Fruit fly (Drosophila melanogaster) whole organism, embryonic: ENCODE measurements around the gene CG9590.

Source experiments
- B-H1 ChIP-seq: fragments of 200-800 bp; sonication (Bioruptor generic); IDR thresholded peaks from 3 replicates; pipeline ENCODE4 v1.3.6; 2022; ENCODE audit warnings: missing biosample characterization, missing genetic modification characterization
- C15 ChIP-seq: fragments of 200-800 bp; sonication (Bioruptor generic); IDR thresholded peaks from 3 replicates; pipeline ENCODE4 v1.3.6; 2022; ENCODE audit warnings: missing biosample characterization, missing genetic modification characterization
- CG11504 ChIP-seq: fragments of 200-800 bp; sonication (Bioruptor generic); optimal IDR thresholded peaks from 3 replicates; lab custom pipeline; 2019; ENCODE audit warnings: missing biosample characterization, mild to moderate bottlenecking, missing genetic modification characterization, moderate library complexity
- CG11696 ChIP-seq: fragments of 200-800 bp; sonication (Bioruptor generic); IDR thresholded peaks from 2 replicates; pipeline ENCODE4 v1.3.6; 2022; ENCODE audit warnings: missing biosample characterization, missing genetic modification characterization
- CG11723 ChIP-seq: fragments of 200-800 bp; sonication (Bioruptor generic); optimal IDR thresholded peaks from 2 replicates; lab custom pipeline; 2017; ENCODE audit warnings: missing biosample characterization, mild to moderate bottlenecking, missing genetic modification characterization
- CG1647 ChIP-seq: fragments of 200-800 bp; sonication (Bioruptor generic); optimal IDR thresholded peaks from 3 replicates; lab custom pipeline; 2016; ENCODE audit warnings: missing biosample characterization, missing genetic modification characterization
- CG17912 ChIP-seq: fragments of 200-800 bp; sonication (Bioruptor generic); optimal IDR thresholded peaks from 2 replicates; lab custom pipeline; 2018; ENCODE audit warnings: missing biosample characterization, mild to moderate bottlenecking, missing genetic modification characterization
- CG18262 ChIP-seq: fragments of 200-800 bp; optimal IDR thresholded peaks from 3 replicates; lab custom pipeline; 2019; ENCODE audit warnings: missing biosample characterization, mild to moderate bottlenecking, missing genetic modification characterization, moderate library complexity
- CG18599 ChIP-seq: fragments of 200-800 bp; sonication (Bioruptor generic); optimal IDR thresholded peaks from 3 replicates; lab custom pipeline; 2017; ENCODE audit warnings: missing biosample characterization, missing genetic modification characterization, mild to moderate bottlenecking, moderate library complexity, missing genetic modification reagents
- CG30431 ChIP-seq: fragments of 200-800 bp; sonication (Bioruptor generic); optimal IDR thresholded peaks from 2 replicates; lab custom pipeline; 2017; ENCODE audit warnings: missing biosample characterization, missing genetic modification characterization
- CG3838 ChIP-seq: fragments of 200-800 bp; sonication (Bioruptor generic); optimal IDR thresholded peaks from 3 replicates; lab custom pipeline; 2016; ENCODE audit warnings: missing biosample characterization, missing genetic modification characterization
- CG8924 ChIP-seq: fragments of 200-800 bp; optimal IDR thresholded peaks from 3 replicates; lab custom pipeline; 2019; ENCODE audit warnings: missing biosample characterization, mild to moderate bottlenecking, missing genetic modification characterization, moderate library complexity
- CG9932 ChIP-seq: fragments of 200-800 bp; sonication (Bioruptor generic); IDR thresholded peaks from 2 replicates; pipeline ENCODE4 v1.3.6; 2022; ENCODE audit warnings: missing biosample characterization, missing genetic modification characterization
- CrebB ChIP-seq: fragments of 200-800 bp; sonication (Bioruptor generic); optimal IDR thresholded peaks from 3 replicates; lab custom pipeline; 2018; ENCODE audit warnings: missing biosample characterization, mild to moderate bottlenecking, missing genetic modification characterization
- Dad ChIP-seq: fragments of 200-800 bp; sonication (Bioruptor generic); optimal IDR thresholded peaks from 3 replicates; lab custom pipeline; 2016; ENCODE audit warnings: missing biosample characterization, missing genetic modification characterization
- Dip2 ChIP-seq: fragments of 200-800 bp; sonication (Bioruptor generic); IDR thresholded peaks from 2 replicates; pipeline ENCODE4 v1.3.6; 2022; ENCODE audit warnings: missing biosample characterization, missing genetic modification characterization
- Ets65A ChIP-seq: fragments of 200-800 bp; sonication (Bioruptor generic); peaks from one replicate; lab custom pipeline; 2016; ENCODE audit warnings: missing biosample characterization, missing genetic modification characterization
- Fer3 ChIP-seq: fragments of 200-800 bp; sonication (Bioruptor generic); optimal IDR thresholded peaks from 2 replicates; lab custom pipeline; 2018; ENCODE audit warnings: missing biosample characterization, mild to moderate bottlenecking, missing genetic modification characterization, moderate library complexity
- HmgZ ChIP-seq: fragments of 200-800 bp; sonication (Bioruptor generic); optimal IDR thresholded peaks from 2 replicates; lab custom pipeline; 2018; ENCODE audit warnings: missing biosample characterization, mild to moderate bottlenecking, missing genetic modification characterization
- Hmr ChIP-seq: fragments of 200-800 bp; sonication (Bioruptor generic); optimal IDR thresholded peaks from 3 replicates; lab custom pipeline; 2017; ENCODE audit warnings: mild to moderate bottlenecking, missing biosample characterization, missing genetic modification reagents, missing genetic modification characterization
- Hr51 ChIP-seq, 2 experiments: fragments of 200-800 bp; sonication (Bioruptor generic); optimal IDR thresholded peaks; 2 replicates in 1 of 2; 3 replicates in 1 of 2; lab custom pipeline; 2016 to 2018; ENCODE audit warnings: missing biosample characterization in 2 of 2, missing genetic modification characterization in 2 of 2, mild to moderate bottlenecking in 1 of 2, moderate library complexity in 1 of 2
- Hsf ChIP-seq: fragments of 200-800 bp; sonication (Bioruptor generic); optimal IDR thresholded peaks from 3 replicates; lab custom pipeline; 2016; ENCODE audit warnings: missing biosample characterization, missing genetic modification characterization
- Meics ChIP-seq: fragments of 200-800 bp; sonication (Bioruptor generic); optimal IDR thresholded peaks from 2 replicates; lab custom pipeline; 2017; ENCODE audit warnings: missing biosample characterization, mild to moderate bottlenecking, missing genetic modification characterization
- Oli ChIP-seq: fragments of 200-800 bp; sonication (Bioruptor generic); optimal IDR thresholded peaks from 2 replicates; lab custom pipeline; 2018; ENCODE audit warnings: missing biosample characterization, mild to moderate bottlenecking, missing genetic modification characterization, moderate library complexity
- Rfx ChIP-seq: fragments of 200-800 bp; sonication (Bioruptor generic); IDR thresholded peaks from 2 replicates; pipeline ENCODE4 v1.3.6; 2022; ENCODE audit warnings: missing biosample characterization, missing genetic modification characterization
- Vsx1 ChIP-seq: fragments of 200-800 bp; sonication (Bioruptor generic); optimal IDR thresholded peaks from 2 replicates; lab custom pipeline; 2017; ENCODE audit warnings: missing biosample characterization, mild to moderate bottlenecking, missing genetic modification characterization, missing genetic modification reagents
- bab2 ChIP-seq: fragments of 200-800 bp; sonication (Bioruptor generic); optimal IDR thresholded peaks from 2 replicates; lab custom pipeline; 2016; ENCODE audit warnings: missing biosample characterization, missing genetic modification characterization
- bcd ChIP-seq: fragments of 200-800 bp; sonication (Bioruptor generic); optimal IDR thresholded peaks from 2 replicates; lab custom pipeline; 2017; ENCODE audit warnings: missing biosample characterization, mild to moderate bottlenecking, missing genetic modification characterization
- chif ChIP-seq, 2 experiments: fragments of 200-800 bp; sonication (Bioruptor generic); optimal IDR thresholded peaks; 3 replicates each; lab custom pipeline; 2016; ENCODE audit warnings: missing biosample characterization in 2 of 2, missing genetic modification characterization in 2 of 2
- croc ChIP-seq: fragments of 200-800 bp; sonication (Bioruptor generic); conservative IDR thresholded peaks from 3 replicates; pipeline ENCODE4 v1.3.6; 2022; ENCODE audit warnings: missing biosample characterization, missing genetic modification characterization
- dan ChIP-seq: fragments of 200-800 bp; sonication (Bioruptor generic); IDR thresholded peaks from 2 replicates; pipeline ENCODE4 v1.3.6; 2022; ENCODE audit warnings: missing biosample characterization, missing genetic modification characterization
- dysf ChIP-seq: fragments of 200-800 bp; sonication (Bioruptor generic); IDR thresholded peaks from 3 replicates; pipeline ENCODE4 v1.3.6; 2022; ENCODE audit warnings: missing biosample characterization, missing genetic modification characterization
- ewg ChIP-seq: fragments of 200-800 bp; sonication (Bioruptor generic); optimal IDR thresholded peaks from 3 replicates; lab custom pipeline; 2017; ENCODE audit warnings: mild to moderate bottlenecking, missing biosample characterization, missing genetic modification reagents, missing genetic modification characterization
- eyg ChIP-seq: fragments of 200-800 bp; sonication (Bioruptor generic); optimal IDR thresholded peaks from 3 replicates; lab custom pipeline; 2016; ENCODE audit warnings: missing biosample characterization, missing genetic modification characterization
- gro ChIP-seq: fragments of 200-800 bp; sonication (Bioruptor generic); optimal IDR thresholded peaks from 2 replicates; lab custom pipeline; 2016; ENCODE audit warnings: missing biosample characterization, missing genetic modification characterization
- inv ChIP-seq: fragments of 200-800 bp; sonication (Bioruptor generic); IDR thresholded peaks from 2 replicates; pipeline ENCODE4 v1.3.6; 2022; ENCODE audit warnings: missing biosample characterization, missing genetic modification characterization; ENCODE audit not compliant: partially characterized antibody
- lab ChIP-seq: fragments of 200-800 bp; sonication (Bioruptor generic); optimal IDR thresholded peaks from 3 replicates; lab custom pipeline; 2017; ENCODE audit warnings: missing biosample characterization, missing genetic modification characterization, mild to moderate bottlenecking, moderate library complexity, missing genetic modification reagents
- nmo ChIP-seq: fragments of 200-800 bp; sonication (Bioruptor generic); optimal IDR thresholded peaks from 2 replicates; lab custom pipeline; 2018; ENCODE audit warnings: missing biosample characterization, mild to moderate bottlenecking, missing genetic modification characterization, moderate library complexity
- peb ChIP-seq: fragments of 200-800 bp; sonication (Bioruptor generic); IDR thresholded peaks from 2 replicates; pipeline ENCODE4 v1.3.6; 2022; ENCODE audit warnings: missing biosample characterization, missing genetic modification characterization
- prd ChIP-seq, 3 experiments: fragments of >200 bp in 2 of 3; fragments of 200-800 bp in 1 of 3; sonication (Bioruptor generic) in 1 of 3; optimal IDR thresholded peaks in 2 of 3; IDR thresholded peaks in 1 of 3; 2 replicates in 2 of 3; 3 replicates in 1 of 3; pipeline versions ENCODE4 v1.3.6 to Lab custom; 2017 to 2022; ENCODE audit warnings: missing biosample characterization in 1 of 3, missing genetic modification characterization in 1 of 3
- psq ChIP-seq: fragments of 200-800 bp; sonication (Bioruptor generic); optimal IDR thresholded peaks from 2 replicates; lab custom pipeline; 2017; ENCODE audit warnings: missing biosample characterization, missing genetic modification characterization
- pzg ChIP-seq: fragments of 200-800 bp; sonication (Bioruptor generic); optimal IDR thresholded peaks from 3 replicates; lab custom pipeline; 2018; ENCODE audit warnings: missing biosample characterization, mild to moderate bottlenecking, missing genetic modification characterization, moderate library complexity
- salm ChIP-seq: fragments of 200-800 bp; sonication (Bioruptor generic); optimal IDR thresholded peaks from 2 replicates; lab custom pipeline; 2018; ENCODE audit warnings: missing biosample characterization, mild to moderate bottlenecking, missing genetic modification characterization
- sens ChIP-seq: fragments of 200-800 bp; sonication (Bioruptor generic); peaks from one replicate; lab custom pipeline; 2016; ENCODE audit warnings: missing biosample characterization, missing genetic modification characterization
- sima ChIP-seq: fragments of 200-800 bp; sonication (Bioruptor generic); optimal IDR thresholded peaks from 2 replicates; lab custom pipeline; 2016; ENCODE audit warnings: missing biosample characterization, missing genetic modification characterization
- slbo ChIP-seq: fragments of 200-800 bp; sonication (Bioruptor generic); IDR thresholded peaks from 2 replicates; pipeline ENCODE4 v1.3.6; 2022; ENCODE audit warnings: missing biosample characterization, missing genetic modification characterization
- sr ChIP-seq: fragments of 200-800 bp; sonication (Bioruptor generic); IDR thresholded peaks from 3 replicates; pipeline ENCODE4 v1.3.6; 2022; ENCODE audit warnings: missing biosample characterization, missing genetic modification characterization
- tin ChIP-seq: fragments of 200-800 bp; sonication (Bioruptor generic); optimal IDR thresholded peaks from 3 replicates; lab custom pipeline; 2016; ENCODE audit warnings: missing biosample characterization, missing genetic modification characterization
- zfh1 ChIP-seq: fragments of 200-800 bp; sonication (Bioruptor generic); IDR thresholded peaks from 3 replicates; pipeline ENCODE4 v1.3.6; 2022; ENCODE audit warnings: missing biosample characterization, missing genetic modification characterization

CG9590 gene

DNA sequence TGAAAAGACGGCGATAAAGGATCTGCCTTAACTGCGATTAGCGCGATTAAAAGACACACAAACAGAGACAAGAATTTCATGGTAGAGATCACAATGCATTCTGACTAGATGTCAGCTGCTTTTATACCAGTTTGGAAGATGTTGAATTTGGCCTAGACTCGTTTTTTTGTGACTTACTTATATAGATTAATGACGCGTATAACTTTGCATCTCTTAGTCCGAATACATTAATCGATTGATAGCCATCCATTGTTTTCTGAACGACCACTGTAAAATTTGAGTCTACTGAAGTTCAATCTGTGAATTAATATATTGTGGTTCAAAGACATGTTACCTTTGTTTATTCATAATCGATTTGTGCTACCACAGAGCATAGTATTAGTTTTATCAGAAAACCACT lies 11.3 kb upstream of the CG9590 start, which contains the start of gene CG45207:
Gene CG45207 (minus strand): TSS at position 101 of the 400 bp plus-strand sequence.
- no peak for TF ChIP-seq Dad (GFP tag; lab: Kevin White, UChicago)
- TF ChIP-seq dan (GFP tag; lab: Robert Waterston, UW): no peak
- TF ChIP-seq croc (GFP tag; lab: Robert Waterston, UW): no peak
- TF ChIP-seq CG1647: no peak
- TF ChIP-seq tin: no peak
- no peak for TF ChIP-seq CG11723
- TF ChIP-seq CG11696 (GFP tag; lab: Robert Waterston, UW): no peak
- TF ChIP-seq salm: no peak
- TF ChIP-seq CG8924 (tag; lab: Kevin White, UChicago): no peak
- no peak for TF ChIP-seq chif (GFP tag; optimal IDR thresholded peaks at IDR 0.05; lab: Kevin White, UChicago)
- TF ChIP-seq gro (GFP tag; lab: Kevin White, UChicago): no peak
- no peak for TF ChIP-seq CG18262 (tag; lab: Kevin White, UChicago)
- no peak for TF ChIP-seq pzg (GFP tag; lab: Kevin White, UChicago)
- TF ChIP-seq Ets65A (GFP tag; lab: Kevin White, UChicago): no peak
- TF ChIP-seq ewg (GFP tag; lab: Kevin White, UChicago): no peak
- no peak for TF ChIP-seq zfh1 (GFP tag; lab: Robert Waterston, UW)
- TF ChIP-seq sr (GFP tag; lab: Robert Waterston, UW): no peak
- TF ChIP-seq eyg: no peak
- TF ChIP-seq peb: no peak

DNA sequence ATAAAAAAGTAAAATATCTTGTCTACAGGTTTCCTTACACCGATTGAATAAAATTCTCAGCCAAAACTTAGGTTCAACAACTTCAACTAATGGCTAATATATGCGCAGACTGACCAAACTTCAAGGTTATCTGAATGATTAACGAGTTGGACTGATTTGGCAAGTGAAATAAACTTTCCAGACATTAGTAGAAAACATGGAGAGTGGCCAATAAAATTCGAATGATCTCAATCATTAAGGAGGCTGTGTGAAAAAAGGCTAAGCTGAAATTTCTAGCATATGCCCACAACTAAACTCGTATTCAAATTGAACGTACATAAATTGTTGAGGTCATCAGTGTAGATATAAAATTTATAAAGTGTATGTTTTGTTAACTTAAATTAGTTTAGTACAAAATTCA lies 7.0 kb upstream of the CG9590 start, which contains the start of gene CG5614:
Gene CG5614 (plus strand): TSS at position 301 of the 400 bp plus-strand sequence.
- TF ChIP-seq bcd (GFP tag; lab: Kevin White, UChicago): no peak

DNA sequence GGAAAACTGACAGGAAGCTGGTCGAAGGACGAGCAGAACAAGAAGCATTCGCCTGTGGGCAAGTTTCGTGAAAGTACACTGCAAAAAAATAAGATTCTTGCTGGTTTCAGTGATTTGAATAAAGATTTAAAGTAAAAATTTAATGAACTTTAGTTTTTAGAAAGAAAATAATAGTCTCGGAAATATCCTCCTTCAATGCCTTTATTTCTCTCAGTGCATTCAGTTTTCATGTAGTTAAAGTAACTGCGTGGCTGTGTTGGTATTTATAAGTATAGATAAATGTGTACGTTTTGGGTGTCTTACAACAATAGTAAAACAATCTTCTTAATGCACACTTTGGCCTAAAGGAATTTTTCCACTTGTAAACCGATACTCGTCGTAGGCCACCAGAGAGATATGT lies 2.2 kb upstream of the CG9590 start:
- TF ChIP-seq prd (optimal IDR thresholded peaks at IDR 0.05; lab: Kevin White, UChicago) (no peak), prd (GFP tag; IDR thresholded peaks at IDR 0.05; lab: Robert Waterston, UW) (0 out of 3 replicates have a peak, but pooled peaks have one; percentile 26), Hr51 (GFP tag; optimal IDR thresholded peaks at IDR 0.05; lab: Kevin White, UChicago) (peak in 1 of 2 experiments; percentile 4), B-H1 (GFP tag; lab: Robert Waterston, UW) (0 out of 3 replicates have a peak, but pooled peaks have one; percentile 24), Hmr (GFP tag; lab: Kevin White, UChicago) (peak; percentile 14), Fer3 (tag; lab: Kevin White, UChicago) (peak; percentile 1), dysf (GFP tag; lab: Robert Waterston, UW) (0 out of 3 replicates have a peak, but pooled peaks have one; percentile 19), CG11504 (tag; lab: Kevin White, UChicago) (peak; percentile 44), bab2 (peak; percentile 0), Rfx (GFP tag; lab: Robert Waterston, UW) (0 out of 2 replicates have a peak, but pooled peaks have one; percentile 31), C15 (GFP tag; lab: Robert Waterston, UW) (no peak), CG17912 (no peak), Hsf (GFP tag; lab: Kevin White, UChicago) (peak; percentile 20), nmo (no peak), sens (GFP tag; lab: Kevin White, UChicago) (peak; percentile 56), inv (GFP tag; lab: Robert Waterston, UW) (no peak), Vsx1 (no peak), slbo (peak; percentile 54), HmgZ (no peak), CG30431 (GFP tag; lab: Kevin White, UChicago) (no peak), CrebB (tag; lab: Kevin White, UChicago) (no peak), Dip2 (no peak), CG3838 (no peak), lab (peak; percentile 18), CG18599 (GFP tag; lab: Kevin White, UChicago) (peak; percentile 45), Oli (tag; lab: Kevin White, UChicago) (peak; percentile 9), psq (no peak), sima (GFP tag; lab: Kevin White, UChicago) (no peak), CG9932 (GFP tag; lab: Robert Waterston, UW) (no peak), Meics (peak; percentile 26)
